Fruit fly (Drosophila melanogaster) whole organism, wandering third instar larva: ENCODE results near the gene Mipp1.

Source experiments
- Abd-B ChIP-seq: fragments of >200 bp; optimal IDR thresholded peaks from 2 replicates; lab custom pipeline; 2017; ENCODE audit warnings: missing biosample characterization, missing genetic modification characterization
- CG32264 ChIP-seq: fragments of 200-800 bp; sonication (Bioruptor generic); optimal IDR thresholded peaks from 2 replicates; lab custom pipeline; 2016; ENCODE audit warnings: missing biosample characterization, missing genetic modification characterization
- CG9705 ChIP-seq: fragments of 200-800 bp; sonication (Bioruptor generic); optimal IDR thresholded peaks from 2 replicates; lab custom pipeline; 2018; ENCODE audit warnings: missing biosample characterization, mild to moderate bottlenecking, missing genetic modification characterization
- CrebA ChIP-seq: fragments of 200-800 bp; sonication (Bioruptor generic); optimal IDR thresholded peaks from 2 replicates; lab custom pipeline; 2016; ENCODE audit warnings: missing biosample characterization, mild to moderate bottlenecking, missing genetic modification characterization, borderline replicate concordance
- Dfd ChIP-seq: fragments of >200 bp; optimal IDR thresholded peaks from 2 replicates; lab custom pipeline; 2017; ENCODE audit warnings: missing biosample characterization, missing genetic modification characterization
- Dif ChIP-seq: fragments of 200-275, 200-300 bp; sonication (Bioruptor generic); optimal IDR thresholded peaks from 2 replicates; lab custom pipeline; 2018; ENCODE audit warnings: missing biosample characterization, missing genetic modification characterization; ENCODE audit not compliant: partially characterized antibody
- GATAd ChIP-seq: sonication (Bioruptor generic); optimal IDR thresholded peaks from 2 replicates; lab custom pipeline; 2016; ENCODE audit warnings: missing biosample characterization, missing genetic modification characterization
- HLH106 ChIP-seq: fragments of 200-800 bp; optimal IDR thresholded peaks from 3 replicates; lab custom pipeline; 2019; ENCODE audit warnings: missing biosample characterization, mild to moderate bottlenecking, missing genetic modification characterization, moderate library complexity
- Hnf4 ChIP-seq: fragments of 200-800 bp; sonication (Bioruptor generic); optimal IDR thresholded peaks from 2 replicates; lab custom pipeline; 2016; ENCODE audit warnings: missing biosample characterization, mild to moderate bottlenecking, missing genetic modification characterization
- Hr78 ChIP-seq: fragments of >200 bp; optimal IDR thresholded peaks from 2 replicates; lab custom pipeline; 2017; ENCODE audit warnings: missing biosample characterization, missing genetic modification characterization
- Hr83 ChIP-seq: fragments of 200-300 bp; sonication (Bioruptor generic); optimal IDR thresholded peaks from 2 replicates; lab custom pipeline; 2016; ENCODE audit warnings: missing biosample characterization, mild to moderate bottlenecking, missing genetic modification characterization, moderate library complexity; ENCODE audit not compliant: poor library complexity, severe bottlenecking
- Jra ChIP-seq: sonication (Bioruptor generic); optimal IDR thresholded peaks from 2 replicates; lab custom pipeline; 2016; ENCODE audit warnings: missing biosample characterization, missing genetic modification characterization
- Mio ChIP-seq: sonication (Bioruptor generic); optimal IDR thresholded peaks from 2 replicates; lab custom pipeline; 2016; ENCODE audit warnings: missing biosample characterization, missing genetic modification characterization
- Myc ChIP-seq: fragments of >200 bp; optimal IDR thresholded peaks from 2 replicates; lab custom pipeline; 2017
- N ChIP-seq: fragments of >200 bp; optimal IDR thresholded peaks from 2 replicates; lab custom pipeline; 2018; ENCODE audit warnings: missing biosample characterization, missing external identifiers, missing genetic modification characterization
- OdsH ChIP-seq: fragments of 200-800 bp; sonication (Bioruptor generic); optimal IDR thresholded peaks from 2 replicates; lab custom pipeline; 2016; ENCODE audit warnings: missing biosample characterization, mild to moderate bottlenecking, missing genetic modification characterization
- Rel ChIP-seq, 2 experiments: fragments of 200-800 bp; sonication (Bioruptor generic) in 1 of 2; optimal IDR thresholded peaks; 2 replicates in 1 of 2; 3 replicates in 1 of 2; lab custom pipeline; 2016 to 2019; ENCODE audit warnings: mild to moderate bottlenecking in 2 of 2, missing biosample characterization in 2 of 2, missing genetic modification characterization in 2 of 2, moderate library complexity in 1 of 2
- Sp1 ChIP-seq: fragments of 200-800 bp; sonication (Bioruptor generic); optimal IDR thresholded peaks from 3 replicates; lab custom pipeline; 2019; ENCODE audit warnings: missing biosample characterization, mild to moderate bottlenecking, missing genetic modification characterization, moderate library complexity
- Vsx2 ChIP-seq: fragments of 200-300, 225-300 bp; sonication (Bioruptor generic); optimal IDR thresholded peaks from 2 replicates; lab custom pipeline; 2018; ENCODE audit warnings: missing biosample characterization, missing genetic modification characterization; ENCODE audit not compliant: partially characterized antibody
- br ChIP-seq: fragments of 200-800 bp; sonication (Bioruptor generic); optimal IDR thresholded peaks from 2 replicates; lab custom pipeline; 2016; ENCODE audit warnings: missing biosample characterization, missing genetic modification characterization
- brk ChIP-seq: fragments of 200-800 bp; sonication (Bioruptor generic); optimal IDR thresholded peaks from 2 replicates; lab custom pipeline; 2016; ENCODE audit warnings: missing biosample characterization, mild to moderate bottlenecking, missing genetic modification characterization
- dl ChIP-seq, 2 experiments: fragments of 175-275, 200-275 bp in 1 of 2; fragments of 200-275 bp in 1 of 2; sonication (Bioruptor generic); optimal IDR thresholded peaks; lab custom pipeline; 2018; ENCODE audit warnings: mild to moderate bottlenecking in 2 of 2, missing biosample characterization in 2 of 2, missing genetic modification characterization in 2 of 2, moderate library complexity in 2 of 2; ENCODE audit not compliant: partially characterized antibody in 2 of 2, insufficient read depth in 1 of 2
- dmrt93B ChIP-seq: fragments of 200-800 bp; sonication (Bioruptor generic); optimal IDR thresholded peaks from 2 replicates; lab custom pipeline; 2018; ENCODE audit warnings: missing biosample characterization, mild to moderate bottlenecking, missing genetic modification characterization
- dsf ChIP-seq: sonication (Bioruptor generic); optimal IDR thresholded peaks from 2 replicates; lab custom pipeline; 2016; ENCODE audit warnings: missing biosample characterization, missing genetic modification characterization, borderline replicate concordance
- ey ChIP-seq: fragments of 200-800 bp; sonication (Bioruptor generic); optimal IDR thresholded peaks from 2 replicates; lab custom pipeline; 2016; ENCODE audit warnings: missing biosample characterization, missing genetic modification characterization
- foxo ChIP-seq, 2 experiments: fragments of 200-800 bp; sonication (Bioruptor generic); optimal IDR thresholded peaks; 2 replicates in 1 of 2; 3 replicates in 1 of 2; lab custom pipeline; 2016 to 2017; ENCODE audit warnings: missing biosample characterization in 2 of 2, missing genetic modification characterization in 2 of 2
- fru ChIP-seq: fragments of 200-800 bp; sonication (Bioruptor generic); optimal IDR thresholded peaks from 3 replicates; lab custom pipeline; 2016; ENCODE audit warnings: missing biosample characterization, mild to moderate bottlenecking, missing genetic modification characterization
- h ChIP-seq: fragments of 200-800 bp; sonication (Bioruptor generic); optimal IDR thresholded peaks from 3 replicates; lab custom pipeline; 2016; ENCODE audit warnings: missing biosample characterization, mild to moderate bottlenecking, missing genetic modification characterization
- jim ChIP-seq: fragments of 175-275, 200-325 bp; sonication (Bioruptor generic); optimal IDR thresholded peaks from 2 replicates; lab custom pipeline; 2016; ENCODE audit warnings: missing biosample characterization, mild to moderate bottlenecking, missing genetic modification characterization
- lola ChIP-seq: fragments of >200 bp; optimal IDR thresholded peaks from 2 replicates; lab custom pipeline; 2017; ENCODE audit warnings: missing biosample characterization, missing genetic modification characterization
- pan ChIP-seq: fragments of >200 bp; optimal IDR thresholded peaks from 2 replicates; lab custom pipeline; 2017
- psq ChIP-seq: fragments of 200-800 bp; sonication (Bioruptor generic); optimal IDR thresholded peaks from 3 replicates; lab custom pipeline; 2017; ENCODE audit warnings: missing biosample characterization, mild to moderate bottlenecking, missing genetic modification characterization, moderate library complexity
- rgr ChIP-seq: fragments of 200-800 bp; sonication (Bioruptor generic); optimal IDR thresholded peaks from 3 replicates; lab custom pipeline; 2016; ENCODE audit warnings: missing biosample characterization, mild to moderate bottlenecking, missing genetic modification characterization
- sage ChIP-seq: fragments of 200-800 bp; sonication (Bioruptor generic); optimal IDR thresholded peaks from 2 replicates; lab custom pipeline; 2016; ENCODE audit warnings: missing biosample characterization, mild to moderate bottlenecking, missing genetic modification characterization
- sv ChIP-seq: fragments of 200-800 bp; sonication (Bioruptor generic); optimal IDR thresholded peaks from 3 replicates; lab custom pipeline; 2016; ENCODE audit warnings: missing biosample characterization, missing genetic modification characterization
- tai ChIP-seq: sonication (Bioruptor generic); optimal IDR thresholded peaks from 2 replicates; lab custom pipeline; 2016; ENCODE audit warnings: missing biosample characterization, missing genetic modification characterization
- usp ChIP-seq: fragments of >200 bp; optimal IDR thresholded peaks from 2 replicates; lab custom pipeline; 2017; ENCODE audit warnings: missing biosample characterization, missing genetic modification characterization
- woc ChIP-seq: sonication (Bioruptor generic); optimal IDR thresholded peaks from 2 replicates; lab custom pipeline; 2016; ENCODE audit warnings: missing biosample characterization, mild to moderate bottlenecking, missing genetic modification characterization

The Mipp1 gene

DNA sequence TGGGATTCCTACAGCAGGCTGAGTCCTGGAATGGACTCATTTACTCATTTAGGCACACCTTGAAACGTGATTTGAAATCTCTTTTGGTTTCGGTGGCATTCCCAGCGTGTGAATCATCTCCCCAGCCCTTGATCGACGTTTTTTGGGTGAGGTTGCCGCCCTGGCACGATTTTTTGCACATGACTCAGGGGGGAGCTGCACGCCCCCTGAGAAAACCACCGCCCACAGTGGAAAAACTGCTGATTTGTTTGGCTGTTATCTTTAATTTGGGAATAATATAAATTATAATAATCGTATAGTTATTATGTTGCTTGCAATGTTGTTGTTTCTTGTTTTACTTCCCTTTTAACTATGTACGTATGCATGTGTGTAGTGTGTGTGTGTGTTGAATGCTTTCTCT lies 39.8 kb upstream of the Mipp1 start:
- TF ChIP-seq h (GFP tag; lab: Kevin White, UChicago) (peak; percentile 48), sage (peak; percentile 62), brk (no peak), Hr78 (GFP tag; lab: Kevin White, UChicago) (no peak), usp (GFP tag; lab: Kevin White, UChicago) (no peak), br (GFP tag; lab: Kevin White, UChicago) (peak; percentile 15), GATAd (GFP tag; lab: Kevin White, UChicago) (no peak), dmrt93B (GFP tag; lab: Kevin White, UChicago) (no peak), Rel (GFP tag; optimal IDR thresholded peaks at IDR 0.05; lab: Kevin White, UChicago) (peak; percentile 52), Rel (tag; optimal IDR thresholded peaks at IDR 0.05; lab: Kevin White, UChicago) (peak; percentile 76), lola (GFP tag; lab: Kevin White, UChicago) (no peak), pan (lab: Kevin White, UChicago) (no peak), jim (GFP tag; lab: Kevin White, UChicago) (no peak), tai (GFP tag; lab: Kevin White, UChicago) (no peak), fru (GFP tag; lab: Kevin White, UChicago) (peak; percentile 5), Hnf4 (GFP tag; lab: Kevin White, UChicago) (no peak), CrebA (GFP tag; lab: Kevin White, UChicago) (no peak), Dif (GFP tag; lab: Kevin White, UChicago) (no peak), sv (no peak), OdsH (no peak), Abd-B (GFP tag; lab: Kevin White, UChicago) (no peak), dl (GFP tag; optimal IDR thresholded peaks at IDR 0.05; lab: Kevin White, UChicago; ENCODE audit: insufficient read depth in 1 of 2, partially characterized antibody in 2 of 2) (no peak), Sp1 (GFP tag; lab: Kevin White, UChicago) (no peak), foxo (GFP tag; optimal IDR thresholded peaks at IDR 0.05; lab: Kevin White, UChicago) (peak in 1 of 2 experiments; percentile 47), rgr (GFP tag; lab: Kevin White, UChicago) (peak; percentile 37), Hr83 (GFP tag; lab: Kevin White, UChicago) (peak; percentile 60), Dfd (GFP tag; lab: Kevin White, UChicago) (no peak), N (GFP tag; lab: Kevin White, UChicago) (no peak), Mio (no peak), ey (GFP tag; lab: Kevin White, UChicago) (no peak), CG9705 (GFP tag; lab: Kevin White, UChicago) (no peak), psq (GFP tag; lab: Kevin White, UChicago) (peak; percentile 10), HLH106 (tag; lab: Kevin White, UChicago) (peak; percentile 26), woc (GFP tag; lab: Kevin White, UChicago) (no peak), CG32264 (GFP tag; lab: Kevin White, UChicago) (no peak), Vsx2 (GFP tag; lab: Kevin White, UChicago) (no peak), Myc (no peak), Jra (GFP tag; lab: Kevin White, UChicago) (peak; percentile 74), dsf (GFP tag; lab: Kevin White, UChicago) (no peak)

DNA sequence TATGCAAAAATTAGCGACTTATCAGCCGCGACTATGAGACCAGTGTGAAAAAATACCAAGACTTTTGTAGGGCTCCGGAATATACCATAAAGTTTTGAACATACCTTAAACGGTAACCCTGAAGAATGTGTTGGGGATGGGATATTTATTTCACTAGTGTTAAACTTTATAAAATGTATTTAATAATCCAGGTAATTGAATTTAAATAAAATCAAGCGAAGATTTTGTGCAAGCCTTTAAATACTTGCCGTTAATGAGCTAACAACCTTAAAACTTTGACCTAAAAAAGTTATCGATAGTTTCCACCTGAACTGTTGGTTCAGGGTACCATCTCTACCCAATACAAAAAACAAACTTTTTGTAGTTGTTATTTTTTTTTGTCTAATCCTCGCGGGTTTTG lies 39.0 kb upstream of the Mipp1 start, which contains the start of gene CG4101:
Gene CG4101, plus strand, starts transcription at position 335 of the 400 bp plus-strand sequence.
- TF ChIP-seq foxo (GFP tag; optimal IDR thresholded peaks at IDR 0.05; lab: Kevin White, UChicago) (peak; percentile 51 to 88), Dif (GFP tag; lab: Kevin White, UChicago) (no peak), Abd-B (GFP tag; lab: Kevin White, UChicago) (no peak), Vsx2 (GFP tag; lab: Kevin White, UChicago) (no peak), N (GFP tag; lab: Kevin White, UChicago) (no peak), Jra (GFP tag; lab: Kevin White, UChicago) (peak; percentile 89), tai (GFP tag; lab: Kevin White, UChicago) (no peak), HLH106 (tag; lab: Kevin White, UChicago) (peak; percentile 85), Dfd (GFP tag; lab: Kevin White, UChicago) (no peak), Hr83 (GFP tag; lab: Kevin White, UChicago) (peak; percentile 21), ey (GFP tag; lab: Kevin White, UChicago) (peak; percentile 85), Hr78 (GFP tag; lab: Kevin White, UChicago) (no peak), rgr (GFP tag; lab: Kevin White, UChicago) (peak; percentile 87), fru (GFP tag; lab: Kevin White, UChicago) (peak; percentile 84), woc (GFP tag; lab: Kevin White, UChicago) (peak; percentile 79), jim (GFP tag; lab: Kevin White, UChicago) (no peak), lola (GFP tag; lab: Kevin White, UChicago) (no peak), Myc (peak; percentile 13), dmrt93B (GFP tag; lab: Kevin White, UChicago) (peak; percentile 54), CG9705 (GFP tag; lab: Kevin White, UChicago) (peak; percentile 75), Mio (peak; percentile 6), usp (GFP tag; lab: Kevin White, UChicago) (no peak), h (GFP tag; lab: Kevin White, UChicago) (peak; percentile 90), psq (GFP tag; lab: Kevin White, UChicago) (peak; percentile 74), CG32264 (GFP tag; lab: Kevin White, UChicago) (peak; percentile 62), sage (peak; percentile 62), dsf (GFP tag; lab: Kevin White, UChicago) (peak; percentile 77), GATAd (GFP tag; lab: Kevin White, UChicago) (peak; percentile 77), Rel (GFP tag; optimal IDR thresholded peaks at IDR 0.05; lab: Kevin White, UChicago) (no peak), Rel (tag; optimal IDR thresholded peaks at IDR 0.05; lab: Kevin White, UChicago) (peak; percentile 61), Sp1 (GFP tag; lab: Kevin White, UChicago) (peak; percentile 83), brk (peak; percentile 90), pan (lab: Kevin White, UChicago) (no peak), dl (GFP tag; optimal IDR thresholded peaks at IDR 0.05; lab: Kevin White, UChicago; ENCODE audit: insufficient read depth in 1 of 2, partially characterized antibody in 2 of 2) (no peak), CrebA (GFP tag; lab: Kevin White, UChicago) (no peak), sv (peak; percentile 82), OdsH (peak; percentile 77), br (GFP tag; lab: Kevin White, UChicago) (peak; percentile 80), Hnf4 (GFP tag; lab: Kevin White, UChicago) (peak; percentile 92)
